Fruit fly (Drosophila melanogaster) whole organism, prepupa: Measurements from ENCODE around the gene CG7080.

ENCODE experiments used
- CG10669 ChIP-seq: fragments of 200-800 bp; sonication (Bioruptor generic); optimal IDR thresholded peaks from 3 replicates; lab custom pipeline; 2018; ENCODE audit warnings: missing biosample characterization, mild to moderate bottlenecking, missing genetic modification characterization, moderate library complexity
- CG11294 ChIP-seq: fragments of 200-800 bp; sonication (Bioruptor generic); IDR thresholded peaks from 2 replicates; pipeline ENCODE4 v1.3.6; 2022; ENCODE audit warnings: missing biosample characterization, missing genetic modification characterization
- CG11902 ChIP-seq: fragments of 200-800 bp; sonication (Bioruptor generic); optimal IDR thresholded peaks from 3 replicates; lab custom pipeline; 2016; ENCODE audit warnings: missing biosample characterization, missing genetic modification characterization
- CG15336 ChIP-seq: fragments of 200-800 bp; sonication (Bioruptor generic); IDR thresholded peaks from 2 replicates; pipeline ENCODE4 v1.3.6; 2022; ENCODE audit warnings: missing biosample characterization, missing genetic modification characterization
- CG16779 ChIP-seq: fragments of 200-800 bp; sonication (Bioruptor generic); optimal IDR thresholded peaks from 3 replicates; lab custom pipeline; 2017; ENCODE audit warnings: missing biosample characterization, mild to moderate bottlenecking, missing genetic modification characterization
- CG3032 ChIP-seq: fragments of 200-800 bp; optimal IDR thresholded peaks from 2 replicates; lab custom pipeline; 2019; ENCODE audit warnings: missing biosample characterization, mild to moderate bottlenecking, missing genetic modification characterization, moderate library complexity
- CG32006 ChIP-seq: fragments of 200-800 bp; sonication (Bioruptor generic); optimal IDR thresholded peaks from 3 replicates; lab custom pipeline; 2017; ENCODE audit warnings: missing biosample characterization, mild to moderate bottlenecking, missing genetic modification characterization
- CG3919 ChIP-seq: fragments of 200-800 bp; sonication (Bioruptor generic); optimal IDR thresholded peaks from 3 replicates; lab custom pipeline; 2016; ENCODE audit warnings: missing biosample characterization, missing genetic modification characterization
- CG6276 ChIP-seq: fragments of 200-800 bp; sonication (Bioruptor generic); optimal IDR thresholded peaks from 2 replicates; lab custom pipeline; 2017; ENCODE audit warnings: missing biosample characterization, mild to moderate bottlenecking, missing genetic modification characterization
- CG6792 ChIP-seq: fragments of 200-800 bp; sonication (Bioruptor generic); optimal IDR thresholded peaks from 3 replicates; lab custom pipeline; 2016; ENCODE audit warnings: missing biosample characterization, missing genetic modification characterization
- CG6808 ChIP-seq: fragments of 200-800 bp; sonication (Bioruptor generic); optimal IDR thresholded peaks from 3 replicates; lab custom pipeline; 2017; ENCODE audit warnings: missing biosample characterization, missing genetic modification characterization, mild to moderate bottlenecking, moderate library complexity, missing genetic modification reagents
- CG6854 ChIP-seq: fragments of 200-800 bp; sonication (Bioruptor generic); optimal IDR thresholded peaks from 2 replicates; lab custom pipeline; 2017; ENCODE audit warnings: missing biosample characterization, mild to moderate bottlenecking, missing genetic modification characterization
- CG8119 ChIP-seq: fragments of 200-800 bp; sonication (Bioruptor generic); IDR thresholded peaks from 3 replicates; pipeline ENCODE4 v1.3.6; 2022; ENCODE audit warnings: missing biosample characterization, missing genetic modification characterization
- Eip78C ChIP-seq: fragments of 200-800 bp; sonication (Bioruptor generic); peaks from one replicate; lab custom pipeline; 2016; ENCODE audit warnings: missing biosample characterization, missing genetic modification characterization
- Eip93F ChIP-seq: fragments of 200-800 bp; sonication (Bioruptor generic); optimal IDR thresholded peaks from 2 replicates; lab custom pipeline; 2016; ENCODE audit warnings: missing biosample characterization, mild to moderate bottlenecking, missing genetic modification characterization
- Ets21C ChIP-seq: fragments of 200-800 bp; sonication (Bioruptor generic); optimal IDR thresholded peaks from 3 replicates; lab custom pipeline; 2016; ENCODE audit warnings: missing biosample characterization, missing genetic modification characterization
- Ets96B ChIP-seq: fragments of 200-800 bp; optimal IDR thresholded peaks from 2 replicates; lab custom pipeline; 2019; ENCODE audit warnings: missing biosample characterization, mild to moderate bottlenecking, missing genetic modification characterization, moderate library complexity
- Gug ChIP-seq: fragments of 200-800 bp; sonication (Bioruptor generic); IDR thresholded peaks from 2 replicates; pipeline ENCODE4 v1.3.6; 2022; ENCODE audit warnings: missing biosample characterization, missing genetic modification characterization
- Hr38 ChIP-seq: sonication (Bioruptor generic); optimal IDR thresholded peaks from 2 replicates; lab custom pipeline; 2016; ENCODE audit warnings: missing biosample characterization, missing genetic modification characterization
- Hr39 ChIP-seq: fragments of 200-800 bp; sonication (Bioruptor generic); optimal IDR thresholded peaks from 2 replicates; lab custom pipeline; 2016; ENCODE audit warnings: missing biosample characterization, missing genetic modification characterization
- Hr4 ChIP-seq: fragments of 200-800 bp; sonication (Bioruptor generic); optimal IDR thresholded peaks from 3 replicates; lab custom pipeline; 2016; ENCODE audit warnings: missing biosample characterization, missing genetic modification characterization
- Lpt ChIP-seq: fragments of 200-800 bp; sonication (Bioruptor generic); optimal IDR thresholded peaks from 3 replicates; lab custom pipeline; 2016; ENCODE audit warnings: missing biosample characterization, missing genetic modification characterization
- OdsH ChIP-seq: fragments of 200-800 bp; sonication (Bioruptor generic); optimal IDR thresholded peaks from 3 replicates; lab custom pipeline; 2016; ENCODE audit warnings: missing biosample characterization, missing genetic modification characterization
- Smox ChIP-seq: fragments of 200-800 bp; sonication (Bioruptor generic); optimal IDR thresholded peaks from 3 replicates; lab custom pipeline; 2016; ENCODE audit warnings: missing biosample characterization, missing genetic modification characterization
- Sox102F ChIP-seq: fragments of 200-800 bp; sonication (Bioruptor generic); optimal IDR thresholded peaks from 2 replicates; lab custom pipeline; 2016; ENCODE audit warnings: missing biosample characterization, mild to moderate bottlenecking, missing genetic modification characterization
- Sox14 ChIP-seq: fragments of 200-800 bp; sonication (Bioruptor generic); optimal IDR thresholded peaks from 3 replicates; lab custom pipeline; 2016; ENCODE audit warnings: missing biosample characterization, missing genetic modification characterization
- achi ChIP-seq: fragments of 200-800 bp; sonication (Bioruptor generic); optimal IDR thresholded peaks from 3 replicates; lab custom pipeline; 2016; ENCODE audit warnings: missing biosample characterization, missing genetic modification characterization
- cyc ChIP-seq: fragments of 200-800 bp; sonication (Bioruptor generic); optimal IDR thresholded peaks from 3 replicates; lab custom pipeline; 2016; ENCODE audit warnings: missing biosample characterization, missing genetic modification characterization
- dsx ChIP-seq: fragments of 200-800 bp; optimal IDR thresholded peaks from 3 replicates; lab custom pipeline; 2019; ENCODE audit warnings: missing biosample characterization, mild to moderate bottlenecking, missing genetic modification characterization, moderate library complexity; ENCODE audit not compliant: poor library complexity, severe bottlenecking
- eg ChIP-seq: fragments of 200-800 bp; sonication (Bioruptor generic); IDR thresholded peaks from 3 replicates; pipeline ENCODE4 v1.3.6; 2022; ENCODE audit warnings: missing biosample characterization, missing genetic modification characterization
- fd59A ChIP-seq: fragments of 200-800 bp; sonication (Bioruptor generic); optimal IDR thresholded peaks from 2 replicates; lab custom pipeline; 2017; ENCODE audit warnings: missing biosample characterization, mild to moderate bottlenecking, missing genetic modification characterization, missing genetic modification reagents
- fkh ChIP-seq: fragments of 200-800 bp; sonication (Bioruptor generic); optimal IDR thresholded peaks from 3 replicates; lab custom pipeline; 2017; ENCODE audit warnings: missing biosample characterization, mild to moderate bottlenecking, missing genetic modification characterization, moderate library complexity
- pdm3 ChIP-seq: fragments of 200-800 bp; sonication (Bioruptor generic); optimal IDR thresholded peaks from 3 replicates; lab custom pipeline; 2016; ENCODE audit warnings: missing biosample characterization, missing genetic modification characterization
- salr ChIP-seq, 2 experiments: fragments of 200-800 bp; sonication (Bioruptor generic); optimal IDR thresholded peaks; 3 replicates each; lab custom pipeline; 2016 to 2018; ENCODE audit warnings: missing biosample characterization in 2 of 2, missing genetic modification characterization in 2 of 2, mild to moderate bottlenecking in 1 of 2
- spab ChIP-seq: fragments of 200-800 bp; sonication (Bioruptor generic); optimal IDR thresholded peaks from 2 replicates; lab custom pipeline; 2017; ENCODE audit warnings: missing biosample characterization, mild to moderate bottlenecking, missing genetic modification characterization, missing genetic modification reagents
- ss ChIP-seq, 2 experiments: fragments of 200-800 bp; sonication (Bioruptor generic); optimal IDR thresholded peaks; 2 replicates in 1 of 2; 3 replicates in 1 of 2; lab custom pipeline; 2017 to 2018; ENCODE audit warnings: mild to moderate bottlenecking in 2 of 2, missing biosample characterization in 2 of 2, missing genetic modification characterization in 2 of 2, moderate library complexity in 1 of 2
- topi ChIP-seq: fragments of 200-800 bp; sonication (Bioruptor generic); optimal IDR thresholded peaks from 3 replicates; lab custom pipeline; 2016; ENCODE audit warnings: missing biosample characterization, missing genetic modification characterization
- vri ChIP-seq: fragments of 200-800 bp; sonication (Bioruptor generic); optimal IDR thresholded peaks from 3 replicates; lab custom pipeline; 2016; ENCODE audit warnings: missing biosample characterization, mild to moderate bottlenecking, missing genetic modification characterization

CG7080 gene

DNA sequence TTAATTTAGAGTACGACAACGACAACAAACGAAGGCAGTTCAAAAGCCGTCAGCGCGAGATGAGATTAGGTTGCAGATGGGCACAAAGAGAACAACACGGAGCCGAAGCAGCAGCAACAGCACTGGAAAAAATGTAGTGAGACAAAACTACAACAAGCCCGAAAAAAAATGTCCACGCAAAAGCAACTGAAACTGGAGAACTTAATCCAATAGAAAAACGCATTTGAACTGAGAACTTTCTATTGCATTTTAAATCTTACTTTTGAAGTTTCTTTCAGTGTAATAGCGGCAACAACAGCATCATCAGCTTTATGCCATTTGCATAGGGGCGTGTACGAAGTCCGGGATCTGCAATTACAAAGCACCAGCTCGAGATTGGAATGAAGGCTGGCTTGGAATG, 10.4 kb downstream of the CG7080 start (continued):
- TF ChIP-seq CG6854 (peak; percentile 11), topi (GFP tag; lab: Kevin White, UChicago) (peak; percentile 68), CG11294 (GFP tag; lab: Robert Waterston, UW) (no peak), Ets96B (tag; lab: Kevin White, UChicago) (peak; percentile 68), CG15336 (peak; percentile 29; the same call in 1 of the 2 replicates), CG16779 (tag; lab: Kevin White, UChicago) (peak; percentile 25), CG32006 (GFP tag; lab: Kevin White, UChicago) (peak; percentile 56), vri (GFP tag; lab: Kevin White, UChicago) (peak; percentile 30)

DNA sequence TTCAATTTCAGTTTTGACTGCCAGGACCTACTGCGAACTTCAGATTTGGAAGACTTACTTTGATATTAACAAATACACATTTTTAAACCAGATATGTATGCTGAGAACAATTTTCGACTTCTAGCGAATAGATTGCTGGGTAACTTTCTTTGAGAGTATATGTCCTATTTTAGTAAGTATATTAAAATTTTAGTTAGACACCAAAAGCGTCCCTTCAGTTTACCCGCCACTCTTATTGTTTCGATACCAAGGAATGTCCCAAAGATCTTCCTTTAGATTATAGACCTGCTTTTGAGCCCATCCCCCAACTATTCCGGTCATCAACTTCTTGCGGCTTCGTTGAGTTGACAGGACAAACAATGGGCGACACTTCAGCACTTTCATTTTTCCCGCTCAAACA, 11.1 kb downstream of the CG7080 start, which contains the start of gene CG5388:
TSS of gene CG5388 (minus strand) at position 101 of the 400 bp plus-strand sequence.
- TF ChIP-seq spab, result no peak
- TF ChIP-seq CG16779 (tag; lab: Kevin White, UChicago), result no peak
- no peak for TF ChIP-seq Sox14 (GFP tag; lab: Kevin White, UChicago)
- no peak for TF ChIP-seq OdsH (GFP tag; lab: Kevin White, UChicago)
- no peak for TF ChIP-seq Eip78C
- TF ChIP-seq CG3919 (GFP tag; lab: Kevin White, UChicago), result no peak
- TF ChIP-seq fkh, result no peak
- TF ChIP-seq Gug (GFP tag; lab: Robert Waterston, UW), result no peak

- TF ChIP-seq Gug (GFP tag; lab: Robert Waterston, UW), result no peak
- TF ChIP-seq Eip93F (GFP tag; lab: Kevin White, UChicago), result no peak
These were observed 12.6 kb downstream of the CG7080 start for dm6 chr3R:22341652-22342051.

dm6 chr3R:22342151-22342550, 13.1 kb downstream of the CG7080 start, which contains the start of gene CG5386:
Gene CG5386, minus strand, starts transcription at chr3R:22342251.
- TF ChIP-seq CG6792 (GFP tag; lab: Kevin White, UChicago) (no peak), CG32006 (GFP tag; lab: Kevin White, UChicago) (no peak), Eip78C (no peak), CG16779 (tag; lab: Kevin White, UChicago) (no peak), CG8119 (GFP tag; lab: Robert Waterston, UW) (no peak), Sox102F (no peak)

DNA sequence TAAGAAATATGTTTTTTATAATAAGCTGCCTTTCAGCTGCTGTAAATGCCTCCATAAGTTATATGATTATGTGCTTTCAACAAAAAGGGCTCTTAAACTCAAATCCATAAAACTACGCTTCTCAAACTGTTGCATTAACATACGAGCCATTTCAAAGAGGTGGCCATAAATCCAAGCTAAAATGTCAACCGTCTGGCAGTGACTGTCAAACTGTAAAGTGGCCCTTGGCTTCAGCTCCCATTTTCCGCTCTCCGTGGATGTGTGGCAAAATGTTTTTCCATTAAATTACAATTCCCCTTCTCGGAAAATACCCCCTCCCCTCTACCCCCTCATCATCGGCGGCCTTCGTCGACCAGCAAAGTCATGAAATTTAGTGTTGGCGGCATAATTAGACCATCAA, 13.6 kb downstream of the CG7080 start:
- no peak for TF ChIP-seq Smox (GFP tag; lab: Kevin White, UChicago)
- no peak for TF ChIP-seq fd59A
- TF ChIP-seq Lpt, result no peak
- TF ChIP-seq CG32006 (GFP tag; lab: Kevin White, UChicago), result no peak
- TF ChIP-seq pdm3 (GFP tag; lab: Kevin White, UChicago), result no peak
- TF ChIP-seq CG6792 (GFP tag; lab: Kevin White, UChicago), result no peak
- no peak for TF ChIP-seq CG8119 (GFP tag; lab: Robert Waterston, UW)
- no peak for TF ChIP-seq CG3032
- no peak for TF ChIP-seq vri (GFP tag; lab: Kevin White, UChicago)
- TF ChIP-seq Ets21C (GFP tag; lab: Kevin White, UChicago), result no peak
- TF ChIP-seq salr (GFP tag; optimal IDR thresholded peaks at IDR 0.05; lab: Kevin White, UChicago), result no peak
- TF ChIP-seq CG6808 (GFP tag; lab: Kevin White, UChicago), result no peak
- no peak for TF ChIP-seq Hr38

dm6 chr3R:22351396-22351795, 22.3 kb downstream of the CG7080 start, which contains the start of gene rdhB:
Gene rdhB, plus strand, starts transcription at chr3R:22351696.
- TF ChIP-seq ss (GFP tag; optimal IDR thresholded peaks at IDR 0.05; lab: Kevin White, UChicago), result no peak
- no peak for TF ChIP-seq Hr39 (GFP tag; lab: Kevin White, UChicago)
- no peak for TF ChIP-seq CG10669
- TF ChIP-seq dsx (GFP tag; lab: Kevin White, UChicago), result no peak
- no peak for TF ChIP-seq CG11902 (GFP tag; lab: Kevin White, UChicago)
- no peak for TF ChIP-seq achi
- TF ChIP-seq topi (GFP tag; lab: Kevin White, UChicago), result no peak
- TF ChIP-seq eg, result no peak
- no peak for TF ChIP-seq CG6276 (GFP tag; lab: Kevin White, UChicago)
- no peak for TF ChIP-seq Hr4 (GFP tag; lab: Kevin White, UChicago)
- TF ChIP-seq cyc (GFP tag; lab: Kevin White, UChicago), result no peak
